Fruit fly (Drosophila melanogaster): ENCODE data around the gene cpo.

Gene cpo

dm6 chr3R:17919108-17919882 lies at the start of gene cpo (continued):
- TF ChIP-seq CrebB (tag; optimal IDR thresholded peaks at IDR 0.05) (peak; percentile 89), CG34422 (GFP tag; IDR thresholded peaks at IDR 0.05) (peak; percentile 84), CG2202 (tag; optimal IDR thresholded peaks at IDR 0.05) (peak; percentile 89), Jarid2 (GFP tag; optimal IDR thresholded peaks at IDR 0.05) (peak; percentile 80), GATAe (GFP tag; conservative IDR thresholded peaks at IDR 0.05) (peak; percentile 59; the same call in 1 of the 2 replicates), C15 (GFP tag; IDR thresholded peaks at IDR 0.05) (peak; percentile 78), Six4 (GFP tag; optimal IDR thresholded peaks at IDR 0.05) (peak; percentile 66), fru (optimal IDR thresholded peaks at IDR 0.05) (no peak), lmd (GFP tag; IDR thresholded peaks at IDR 0.05) (peak; percentile 81), NK7.1 (GFP tag; optimal IDR thresholded peaks at IDR 0.05) (peak; percentile 85), z (GFP tag; IDR thresholded peaks at IDR 0.05) (peak; percentile 69; the same call in 2 of the 3 replicates), B-H1 (GFP tag; IDR thresholded peaks at IDR 0.05) (peak; percentile 75), Sox100B (GFP tag; optimal IDR thresholded peaks at IDR 0.05) (peak; percentile 83), sens-2 (GFP tag; IDR thresholded peaks at IDR 0.05) (peak; percentile 91), CG2199 (GFP tag; IDR thresholded peaks at IDR 0.05) (peak; percentile 89; the same call in 2 of the 3 replicates), al (GFP tag; IDR thresholded peaks at IDR 0.05) (peak; percentile 65), CG18476 (GFP tag; optimal IDR thresholded peaks at IDR 0.05) (peak; percentile 39), HmgD (GFP tag; optimal IDR thresholded peaks at IDR 0.05) (peak; percentile 55), pnt (GFP tag; optimal IDR thresholded peaks at IDR 0.05) (no peak), CkIIα-i1 (GFP tag; IDR thresholded peaks at IDR 0.05) (peak; percentile 60; the same call in 1 of the 2 replicates), sc (optimal IDR thresholded peaks at IDR 0.05) (no peak), sc (GFP tag; optimal IDR thresholded peaks at IDR 0.05) (peak; percentile 90), her (GFP tag; optimal IDR thresholded peaks at IDR 0.05) (peak; percentile 79), sisA (GFP tag; IDR thresholded peaks at IDR 0.05) (peak; percentile 41; the same call in 1 of the 2 replicates), CG11456 (GFP tag; IDR thresholded peaks at IDR 0.05) (peak; percentile 95), CG12236 (GFP tag; optimal IDR thresholded peaks at IDR 0.05) (peak; percentile 68), lilli (GFP tag; optimal IDR thresholded peaks at IDR 0.05) (peak; percentile 29), Dbx (GFP tag; IDR thresholded peaks at IDR 0.05) (peak; percentile 82), CG9215 (GFP tag; IDR thresholded peaks at IDR 0.05) (0 out of 2 replicates have a peak, but pooled peaks have one; percentile 24), CG10959 (GFP tag; IDR thresholded peaks at IDR 0.05) (peak; percentile 63), CG10654 (GFP tag; optimal IDR thresholded peaks at IDR 0.05) (peak; percentile 87), tna (GFP tag; IDR thresholded peaks at IDR 0.05; ENCODE audit: partially characterized antibody) (no peak), CoRest (tag; optimal IDR thresholded peaks at IDR 0.05) (peak; percentile 80), Gsc (GFP tag; IDR thresholded peaks at IDR 0.05) (no peak), lbe (GFP tag; optimal IDR thresholded peaks at IDR 0.05) (no peak), Drgx (GFP tag; IDR thresholded peaks at IDR 0.05) (peak; percentile 18; the same call in 1 of the 2 replicates), zf30C (GFP tag; optimal IDR thresholded peaks at IDR 0.05) (peak; percentile 42), vfl (GFP tag; optimal IDR thresholded peaks at IDR 0.05) (peak; percentile 18), corto (GFP tag; optimal IDR thresholded peaks at IDR 0.05) (no peak), CG10209 (GFP tag; optimal IDR thresholded peaks at IDR 0.05) (peak; percentile 92), Trl (optimal IDR thresholded peaks at IDR 0.05) (peak; percentile 40 to 56), Trl (GFP tag; optimal IDR thresholded peaks at IDR 0.05) (peak; percentile 75), Fer2 (tag; optimal IDR thresholded peaks at IDR 0.05) (peak; percentile 82), onecut (GFP tag; IDR thresholded peaks at IDR 0.05) (peak; percentile 93), Nf-YB (GFP tag; optimal IDR thresholded peaks at IDR 0.05) (peak; percentile 62), E2f1 (GFP tag; IDR thresholded peaks at IDR 0.05) (peak; percentile 79), CG2678 (tag; optimal IDR thresholded peaks at IDR 0.05) (peak; percentile 72), Tbp (GFP tag; optimal IDR thresholded peaks at IDR 0.05) (no peak), nmo (GFP tag; optimal IDR thresholded peaks at IDR 0.05) (peak; percentile 83), CG8944 (GFP tag; optimal IDR thresholded peaks at IDR 0.05) (peak; percentile 52), bbx (GFP tag; IDR thresholded peaks at IDR 0.05; ENCODE audit: partially characterized antibody) (peak; percentile 35; the same call in 1 of the 2 replicates)

Data from whole organism, embryonic.